Worm (Caenorhabditis elegans) whole organism, L4 larva: Measurements from ENCODE around the gene nspg-5.
A peak's percentile ranks its signal among the peaks of the same experiment; 100 is the strongest.

Experiments used
- D1046.2 ChIP-seq: fragments of 200-800 bp; sonication (Bioruptor generic); IDR thresholded peaks from 2 replicates; pipeline ENCODE4 v1.3.6; 2022; ENCODE audit warnings: missing genetic modification characterization, missing compliant biosample characterization
- F37D6.2 ChIP-seq: sonication (generic microtip); optimal IDR thresholded peaks from 2 replicates; lab custom pipeline; 2016; ENCODE audit warnings: mild to moderate bottlenecking, missing genetic modification characterization, missing compliant biosample characterization
- F49E8.2 ChIP-seq: sonication (generic microtip); optimal IDR thresholded peaks from 2 replicates; lab custom pipeline; 2016; ENCODE audit warnings: missing compliant biosample characterization, mild to moderate bottlenecking, missing genetic modification characterization, borderline replicate concordance
- R02D3.7 ChIP-seq: fragments of 150-350 bp; sonication (generic microtip); optimal IDR thresholded peaks from 3 replicates; lab custom pipeline; 2014; ENCODE audit warnings: missing biosample characterization, missing genetic modification characterization
- T26A8.4 ChIP-seq: fragments of 200-800 bp; sonication (Bioruptor generic); IDR thresholded peaks from 2 replicates; pipeline ENCODE4 v1.3.6; 2022; ENCODE audit warnings: missing genetic modification characterization, missing compliant biosample characterization
- Y105C5A.15 ChIP-seq: fragments of 200-800 bp; sonication (Bioruptor generic); IDR thresholded peaks from 2 replicates; pipeline ENCODE4 v1.3.6; 2022; ENCODE audit warnings: missing genetic modification characterization, missing compliant biosample characterization
- Y48G9A.11 ChIP-seq: fragments of 200-800 bp; sonication (Bioruptor generic); IDR thresholded peaks from 2 replicates; pipeline ENCODE4 v1.3.6; 2022; ENCODE audit warnings: missing genetic modification reagents, missing genetic modification characterization, missing compliant biosample characterization
- ZK546.5 ChIP-seq, 2 experiments: sonication (generic microtip); optimal IDR thresholded peaks; 2 replicates each; lab custom pipeline; 2017; ENCODE audit warnings: missing biosample characterization in 2 of 2, missing genetic modification characterization in 2 of 2
- aha-1 ChIP-seq: fragments of 150-350 bp; peaks from one replicate; lab custom pipeline; 2014; ENCODE audit warnings: missing biosample characterization, missing genetic modification characterization
- aly-2 ChIP-seq: sonication (generic microtip); optimal IDR thresholded peaks from 2 replicates; lab custom pipeline; 2018; ENCODE audit warnings: missing biosample characterization, missing genetic modification characterization
- ama-1 ChIP-seq: fragments of 150-350 bp; optimal IDR thresholded peaks from 2 replicates; lab custom pipeline; 2014; ENCODE audit warnings: inconsistent platforms, mixed read lengths
- attf-4 ChIP-seq: sonication (generic microtip); optimal IDR thresholded peaks from 3 replicates; lab custom pipeline; 2017; ENCODE audit warnings: missing biosample characterization, missing genetic modification characterization
- ceh-20 ChIP-seq: fragments of 200-800 bp; sonication (Bioruptor generic); IDR thresholded peaks from 2 replicates; pipeline ENCODE4 v1.3.6; 2022; ENCODE audit warnings: missing genetic modification reagents, missing genetic modification characterization, missing compliant biosample characterization
- ceh-28 ChIP-seq: fragments of 150-350 bp; optimal IDR thresholded peaks from 2 replicates; lab custom pipeline; 2014; ENCODE audit warnings: missing biosample characterization, missing genetic modification reagents, missing genetic modification characterization
- ceh-32 ChIP-seq: sonication (generic microtip); optimal IDR thresholded peaks from 2 replicates; lab custom pipeline; 2016; ENCODE audit warnings: mild to moderate bottlenecking, missing genetic modification characterization, missing compliant biosample characterization; ENCODE audit not compliant: poor library complexity
- ceh-44 ChIP-seq: fragments of 200-800 bp; sonication (Bioruptor generic); IDR thresholded peaks from 2 replicates; pipeline ENCODE4 v1.3.6; 2022; ENCODE audit warnings: missing genetic modification reagents, missing genetic modification characterization, missing compliant biosample characterization
- ceh-82 ChIP-seq: sonication (generic microtip); optimal IDR thresholded peaks from 2 replicates; lab custom pipeline; 2017; ENCODE audit warnings: missing biosample characterization, missing genetic modification characterization
- cey-2 ChIP-seq: sonication (generic microtip); optimal IDR thresholded peaks from 3 replicates; lab custom pipeline; 2017; ENCODE audit warnings: missing genetic modification characterization, mild to moderate bottlenecking, missing compliant biosample characterization, antibody characterized with exemption, borderline replicate concordance; ENCODE audit not compliant: insufficient read depth
- ctbp-1 ChIP-seq: fragments of 200-800 bp; sonication (Bioruptor generic); IDR thresholded peaks from 2 replicates; pipeline ENCODE4 v1.3.6; 2022; ENCODE audit warnings: missing genetic modification reagents, missing genetic modification characterization, missing compliant biosample characterization
- daf-8 ChIP-seq: fragments of 200-800 bp; sonication (Bioruptor generic); IDR thresholded peaks from 2 replicates; pipeline ENCODE4 v1.3.6; 2022; ENCODE audit warnings: missing genetic modification characterization, missing compliant biosample characterization
- dmd-6 ChIP-seq: fragments of 200-800 bp; sonication (Bioruptor generic); IDR thresholded peaks from 2 replicates; pipeline ENCODE4 v1.3.6; 2022; ENCODE audit warnings: missing genetic modification reagents, missing genetic modification characterization, missing compliant biosample characterization
- duxl-1 ChIP-seq: sonication (generic microtip); optimal IDR thresholded peaks from 2 replicates; lab custom pipeline; 2016; ENCODE audit warnings: mild to moderate bottlenecking, missing genetic modification characterization, moderate library complexity, missing compliant biosample characterization; ENCODE audit not compliant: poor library complexity
- dve-1 ChIP-seq: sonication (generic microtip); optimal IDR thresholded peaks from 2 replicates; lab custom pipeline; 2017; ENCODE audit warnings: antibody characterized with exemption, mild to moderate bottlenecking, missing genetic modification characterization, missing compliant biosample characterization; ENCODE audit not compliant: insufficient read depth
- egl-27 ChIP-seq: sonication (generic microtip); optimal IDR thresholded peaks from 3 replicates; lab custom pipeline; 2017; ENCODE audit warnings: missing biosample characterization, missing genetic modification reagents, missing genetic modification characterization
- gei-8 ChIP-seq: fragments of 200-800 bp; sonication (Bioruptor generic); optimal IDR thresholded peaks from 2 replicates; lab custom pipeline; 2018; ENCODE audit warnings: mild to moderate bottlenecking, missing genetic modification characterization, missing compliant biosample characterization
- hlh-11 ChIP-seq: fragments of 200-800 bp; sonication (Bioruptor generic); optimal IDR thresholded peaks from 2 replicates; lab custom pipeline; 2018; ENCODE audit warnings: mild to moderate bottlenecking, missing genetic modification characterization, missing compliant biosample characterization
- hlh-30 ChIP-seq: sonication (generic microtip); optimal IDR thresholded peaks from 2 replicates; lab custom pipeline; 2017; ENCODE audit warnings: antibody characterized with exemption, mild to moderate bottlenecking, missing genetic modification characterization, missing compliant biosample characterization; ENCODE audit not compliant: insufficient read depth
- jun-1 ChIP-seq: fragments of 150-350 bp; optimal IDR thresholded peaks from 2 replicates; lab custom pipeline; 2014; ENCODE audit warnings: missing biosample characterization, missing genetic modification reagents, missing genetic modification characterization
- lim-7 ChIP-seq: fragments of 200-800 bp; sonication (Bioruptor generic); IDR thresholded peaks from 2 replicates; pipeline ENCODE4 v1.3.6; 2022; ENCODE audit warnings: missing genetic modification characterization, missing compliant biosample characterization
- lin-13 ChIP-seq: fragments of 150-350 bp; optimal IDR thresholded peaks from 2 replicates; lab custom pipeline; 2014; ENCODE audit warnings: missing biosample characterization, missing genetic modification reagents, missing genetic modification characterization
- lin-15B ChIP-seq: fragments of 150-350 bp; sonication (generic microtip); optimal IDR thresholded peaks from 3 replicates; lab custom pipeline; 2014; ENCODE audit warnings: missing biosample characterization, missing genetic modification characterization
- lsy-2 ChIP-seq, 2 experiments: fragments of 150-350 bp in 1 of 2; sonication (generic microtip) in 1 of 2; optimal IDR thresholded peaks; 2 replicates each; lab custom pipeline; 2014 to 2017; ENCODE audit warnings: missing biosample characterization in 2 of 2, missing genetic modification characterization in 2 of 2
- madf-9 ChIP-seq: fragments of 200-800 bp; sonication (Bioruptor generic); conservative IDR thresholded peaks from 2 replicates; pipeline ENCODE4 v1.3.6; 2022; ENCODE audit warnings: missing genetic modification reagents, missing genetic modification characterization, missing compliant biosample characterization
- mes-2 ChIP-seq: sonication (generic microtip); optimal IDR thresholded peaks from 2 replicates; lab custom pipeline; 2016; ENCODE audit warnings: missing genotype, mild to moderate bottlenecking, missing genetic modification characterization, missing compliant biosample characterization; ENCODE audit not compliant: poor library complexity, severe bottlenecking
- nhr-111 ChIP-seq: fragments of 200-800 bp; sonication (Bioruptor generic); optimal IDR thresholded peaks from 2 replicates; lab custom pipeline; 2018; ENCODE audit warnings: mild to moderate bottlenecking, missing genetic modification characterization, missing compliant biosample characterization
- nhr-28 ChIP-seq: fragments of 150-350 bp; optimal IDR thresholded peaks from 2 replicates; lab custom pipeline; 2014; ENCODE audit warnings: missing biosample characterization, missing genetic modification characterization
- nhr-48 ChIP-seq: sonication (generic microtip); optimal IDR thresholded peaks from 2 replicates; lab custom pipeline; 2016; ENCODE audit warnings: mild to moderate bottlenecking, missing genetic modification characterization, missing compliant biosample characterization
- nhr-6 ChIP-seq: fragments of 150-350 bp; optimal IDR thresholded peaks from 2 replicates; lab custom pipeline; 2014; ENCODE audit warnings: missing biosample characterization, missing genetic modification characterization
- pha-4 ChIP-seq, 2 experiments: fragments of 150-350 bp in 1 of 2; fragments of 200-800 bp in 1 of 2; sonication (Bioruptor generic) in 1 of 2; IDR thresholded peaks in 1 of 2; optimal IDR thresholded peaks in 1 of 2; 2 replicates each; pipeline versions ENCODE4 v1.3.6 to Lab custom; 2014 to 2022; ENCODE audit warnings: missing genetic modification characterization in 2 of 2, missing genetic modification reagents in 2 of 2, missing biosample characterization in 1 of 2, missing compliant biosample characterization in 1 of 2
- sdz-12 ChIP-seq: fragments of 200-800 bp; sonication (Bioruptor generic); optimal IDR thresholded peaks from 2 replicates; lab custom pipeline; 2018; ENCODE audit warnings: mild to moderate bottlenecking, missing genetic modification characterization, missing compliant biosample characterization
- set-16 ChIP-seq: fragments of 200-800 bp; sonication (Bioruptor generic); IDR thresholded peaks from 2 replicates; pipeline ENCODE4 v1.3.6; 2022; ENCODE audit warnings: missing genetic modification reagents, missing genetic modification characterization, missing compliant biosample characterization
- skn-1 ChIP-seq: fragments of 150-350 bp; optimal IDR thresholded peaks from 2 replicates; lab custom pipeline; 2014; ENCODE audit warnings: missing biosample characterization, missing genetic modification characterization
- snpc-1.2 ChIP-seq: fragments of 200-800 bp; sonication (Bioruptor generic); IDR thresholded peaks from 2 replicates; pipeline ENCODE4 v1.3.6; 2022; ENCODE audit warnings: missing genetic modification reagents, missing genetic modification characterization, missing compliant biosample characterization
- snpc-4 ChIP-seq: fragments of 150-350 bp; optimal IDR thresholded peaks from 2 replicates; lab custom pipeline; 2014; ENCODE audit warnings: missing biosample characterization, missing genetic modification characterization
- spr-3 ChIP-seq: fragments of 200-800 bp; sonication (Bioruptor generic); optimal IDR thresholded peaks from 2 replicates; lab custom pipeline; 2018; ENCODE audit warnings: mild to moderate bottlenecking, missing genetic modification characterization, missing compliant biosample characterization
- tra-1 ChIP-seq: fragments of 200-800 bp; sonication (Bioruptor generic); IDR thresholded peaks from 2 replicates; pipeline ENCODE4 v1.3.6; 2022; ENCODE audit warnings: missing genetic modification reagents, missing genetic modification characterization, missing compliant biosample characterization
- unc-62 ChIP-seq, 3 experiments: fragments of 150-350 bp in 1 of 3; sonication (generic microtip); optimal IDR thresholded peaks in 2 of 3; peaks in 1 of 3; 1 replicate in 1 of 3; 2 replicates in 2 of 3; lab custom pipeline; 2014 to 2017; ENCODE audit warnings: missing biosample characterization in 3 of 3, missing genetic modification characterization in 3 of 3, missing genetic modification reagents in 3 of 3, missing genotype in 1 of 3
- zfp-3 ChIP-seq: fragments of 200-800 bp; sonication (Bioruptor generic); conservative IDR thresholded peaks from 2 replicates; pipeline ENCODE4 v1.3.6; 2022; ENCODE audit warnings: missing genetic modification reagents, missing genetic modification characterization, missing compliant biosample characterization
- zip-11 ChIP-seq: fragments of 200-800 bp; sonication (Bioruptor generic); IDR thresholded peaks from 2 replicates; pipeline ENCODE4 v1.3.6; 2022; ENCODE audit warnings: missing genetic modification characterization, missing compliant biosample characterization

Gene nspg-5

ce11 chrX:2996976-2997399 lies 15.2 kb downstream of the nspg-5 start (continued):
- TF ChIP-seq F37D6.2 (tag; lab: Kevin White, UChicago), result peak; percentile 99
- peak; percentile 98 for TF ChIP-seq jun-1 (tag; lab: Kevin White, UChicago)
- peak; percentile 82 for TF ChIP-seq ceh-28 (tag; lab: Kevin White, UChicago)
- peak; percentile 100 for TF ChIP-seq egl-27 (tag; lab: Kevin White, UChicago)
- peak; percentile 100 for TF ChIP-seq T26A8.4 (GFP tag; lab: Robert Waterston, UW)
- peak; percentile 95 for TF ChIP-seq hlh-30 (tag; lab: Kevin White, UChicago)
- peak; percentile 62 for TF ChIP-seq gei-8 (GFP tag; lab: Kevin White, UChicago)
- no peak for TF ChIP-seq skn-1
- peak; percentile 97 for TF ChIP-seq pha-4 (GFP tag; IDR thresholded peaks at IDR 0.05; lab: Robert Waterston, UW)
- TF ChIP-seq pha-4 (tag; optimal IDR thresholded peaks at IDR 0.05; lab: Kevin White, UChicago), result peak; percentile 96
- peak; percentile 100 for TF ChIP-seq aha-1 (tag; lab: Kevin White, UChicago)
- TF ChIP-seq ctbp-1 (GFP tag; lab: Robert Waterston, UW), result peak; percentile 99
- TF ChIP-seq zfp-3 (GFP tag; lab: Robert Waterston, UW), result peak; percentile 94
- no peak for TF ChIP-seq set-16 (GFP tag; lab: Robert Waterston, UW)
- TF ChIP-seq ceh-32, result peak; percentile 91
- TF ChIP-seq nhr-48 (tag; lab: Kevin White, UChicago), result peak; percentile 96
- TF ChIP-seq lsy-2 (tag; optimal IDR thresholded peaks at IDR 0.05; lab: Kevin White, UChicago), result peak; percentile 96 to 98
- peak; percentile 82; the same call in 1 of the 2 replicates for TF ChIP-seq Y105C5A.15 (GFP tag; lab: Robert Waterston, UW)
- no peak for TF ChIP-seq aly-2 (tag; lab: Kevin White, UChicago)
- peak; percentile 98 for TF ChIP-seq ceh-20 (GFP tag; lab: Robert Waterston, UW)
- peak; percentile 87 to 99 for TF ChIP-seq unc-62 (GFP tag; optimal IDR thresholded peaks at IDR 0.05 in 1 of 2; lab: Kevin White, UChicago)
- peak; percentile 81 for TF ChIP-seq unc-62 (tag; optimal IDR thresholded peaks at IDR 0.05; lab: Kevin White, UChicago)
- peak; percentile 99 for TF ChIP-seq nhr-6
- TF ChIP-seq sdz-12 (GFP tag; lab: Kevin White, UChicago), result no peak
- peak; percentile 54 to 82 for TF ChIP-seq ZK546.5 (tag; optimal IDR thresholded peaks at IDR 0.05; lab: Kevin White, UChicago)
- peak; percentile 13 for TF ChIP-seq R02D3.7
- peak; percentile 100 for TF ChIP-seq dve-1 (tag; lab: Kevin White, UChicago)
- TF ChIP-seq nhr-111, result peak; percentile 50
- TF ChIP-seq lim-7, result peak; percentile 72; the same call in 1 of the 2 replicates
- peak; percentile 98 for TF ChIP-seq mes-2 (tag; lab: Kevin White, UChicago)
- TF ChIP-seq F49E8.2 (tag; lab: Kevin White, UChicago), result peak; percentile 54
- peak; percentile 97 for TF ChIP-seq dmd-6 (GFP tag; lab: Robert Waterston, UW)
- peak; percentile 59 for TF ChIP-seq cey-2 (tag; lab: Kevin White, UChicago)
- peak; percentile 96 for TF ChIP-seq hlh-11
- TF ChIP-seq Y48G9A.11 (GFP tag; lab: Robert Waterston, UW), result peak; percentile 33; the same call in 1 of the 2 replicates
- TF ChIP-seq nhr-28, result peak; percentile 92
- TF ChIP-seq ceh-44 (GFP tag; lab: Robert Waterston, UW), result peak; percentile 13; the same call in 1 of the 2 replicates
- peak; percentile 96 for TF ChIP-seq lin-13 (GFP tag; lab: Kevin White, UChicago)
- TF ChIP-seq ceh-82 (tag; lab: Kevin White, UChicago), result peak; percentile 60
- peak; percentile 79 for TF ChIP-seq attf-4
- TF ChIP-seq lin-15B, result no peak
- TF ChIP-seq ama-1, result no peak
- peak; percentile 92 for TF ChIP-seq D1046.2 (GFP tag; lab: Robert Waterston, UW)
- TF ChIP-seq snpc-1.2 (GFP tag; lab: Robert Waterston, UW), result no peak
- TF ChIP-seq duxl-1, result peak; percentile 99
- peak; percentile 98 for TF ChIP-seq spr-3 (GFP tag; lab: Kevin White, UChicago)
- TF ChIP-seq tra-1 (GFP tag; lab: Robert Waterston, UW), result peak; percentile 98
- TF ChIP-seq zip-11, result 0 out of 2 replicates have a peak, but pooled peaks have one; percentile 25
- TF ChIP-seq daf-8 (GFP tag; lab: Robert Waterston, UW), result 0 out of 2 replicates have a peak, but pooled peaks have one; percentile 82
- TF ChIP-seq madf-9 (GFP tag; lab: Robert Waterston, UW), result peak; percentile 97
- TF ChIP-seq snpc-4 (tag; lab: Kevin White, UChicago), result peak; percentile 15
